Fruit fly (Drosophila melanogaster): ENCODE measurements around the gene repo.

The repo gene

dm6 chr3R:18188702-18189125 is 47.3 kb upstream of the repo start, which contains the start of the genes CG12321 and MED17 (continued):
- peak; percentile 92 for TF ChIP-seq tin (GFP tag; optimal IDR thresholded peaks at IDR 0.05)
- TF ChIP-seq Med (GFP tag) = peak; percentile 92
- no peak for TF ChIP-seq CG8478 (optimal IDR thresholded peaks at IDR 0.05)
- TF ChIP-seq Bgb (GFP tag; IDR thresholded peaks at IDR 0.05; ENCODE audit: partially characterized antibody) = no peak
- TF ChIP-seq CG13624 (GFP tag; optimal IDR thresholded peaks at IDR 0.05) = peak; percentile 60
- TF ChIP-seq CG18262 (tag; optimal IDR thresholded peaks at IDR 0.05) = peak; percentile 90
- TF ChIP-seq CG14710 (tag; optimal IDR thresholded peaks at IDR 0.05) = peak; percentile 92
- TF ChIP-seq br (optimal IDR thresholded peaks at IDR 0.05) = no peak
- TF ChIP-seq ac (GFP tag; optimal IDR thresholded peaks at IDR 0.05) = peak; percentile 11
- peak; percentile 88 for TF ChIP-seq grau (tag; optimal IDR thresholded peaks at IDR 0.05)
- TF ChIP-seq CG2678 (tag; optimal IDR thresholded peaks at IDR 0.05) = peak; percentile 90
- peak; percentile 90 for TF ChIP-seq sisA (GFP tag; IDR thresholded peaks at IDR 0.05)
- TF ChIP-seq CG11093 (GFP tag; IDR thresholded peaks at IDR 0.05) = peak; percentile 80
- TF ChIP-seq CG14441 (GFP tag; IDR thresholded peaks at IDR 0.05) = peak; percentile 82; the same call in 1 of the 2 replicates
- TF ChIP-seq nerfin-2 (GFP tag; IDR thresholded peaks at IDR 0.05; ENCODE audit: partially characterized antibody) = no peak
- TF ChIP-seq CG4282 (GFP tag; optimal IDR thresholded peaks at IDR 0.05) = no peak
- no peak for TF ChIP-seq hth (optimal IDR thresholded peaks at IDR 0.05)
- peak; percentile 76 for TF ChIP-seq Dref (GFP tag; IDR thresholded peaks at IDR 0.05)
- TF ChIP-seq CG6791 (GFP tag; IDR thresholded peaks at IDR 0.05; ENCODE audit: partially characterized antibody) = no peak
- TF ChIP-seq CG10462 (GFP tag; optimal IDR thresholded peaks at IDR 0.05) = peak; percentile 76
- peak; percentile 55 for TF ChIP-seq Elba2 (GFP tag; optimal IDR thresholded peaks at IDR 0.05)
- TF ChIP-seq CG18619 (GFP tag; optimal IDR thresholded peaks at IDR 0.05) = peak; percentile 89
- peak; percentile 66 to 93 for TF ChIP-seq dpn (GFP tag; optimal IDR thresholded peaks at IDR 0.05)
- TF ChIP-seq en (GFP tag; optimal IDR thresholded peaks at IDR 0.05) = no peak
- TF ChIP-seq CG6175 (GFP tag; IDR thresholded peaks at IDR 0.05) = peak; percentile 79; the same call in 2 of the 3 replicates
- TF ChIP-seq her (GFP tag; optimal IDR thresholded peaks at IDR 0.05) = no peak
- TF ChIP-seq bsh (GFP tag; optimal IDR thresholded peaks at IDR 0.05) = peak in 1 of 2 experiments; percentile 85
- TF ChIP-seq Tbp (GFP tag; optimal IDR thresholded peaks at IDR 0.05) = no peak
- TF ChIP-seq btn (GFP tag; optimal IDR thresholded peaks at IDR 0.05) = no peak
- peak; percentile 67 for TF ChIP-seq pho (GFP tag; optimal IDR thresholded peaks at IDR 0.05)
- TF ChIP-seq dmrt99B (tag; optimal IDR thresholded peaks at IDR 0.05) = peak; percentile 77
- TF ChIP-seq esg (GFP tag; conservative IDR thresholded peaks at IDR 0.05) = peak; percentile 87
- TF ChIP-seq Hr3 (GFP tag; optimal IDR thresholded peaks at IDR 0.05) = peak; percentile 96
- TF ChIP-seq lab (GFP tag; optimal IDR thresholded peaks at IDR 0.05) = peak; percentile 90
- TF ChIP-seq Hey (tag; optimal IDR thresholded peaks at IDR 0.05) = no peak
- TF ChIP-seq run (tag; optimal IDR thresholded peaks at IDR 0.05) = no peak
- TF ChIP-seq nau (GFP tag; optimal IDR thresholded peaks at IDR 0.05) = no peak
- peak; percentile 89 for TF ChIP-seq Oli (tag; optimal IDR thresholded peaks at IDR 0.05)
- no peak for TF ChIP-seq eyg (GFP tag; optimal IDR thresholded peaks at IDR 0.05)
- peak; percentile 65 for TF ChIP-seq stc (GFP tag; IDR thresholded peaks at IDR 0.05)

dm6 chr3R:18191867-18192266 is 44.1 kb upstream of the repo start, which contains the start of gene CG14313:
CG14313 (minus strand) TSS chr3R:18191967.
- TF ChIP-seq amos (GFP tag; IDR thresholded peaks at IDR 0.05; ENCODE audit: partially characterized antibody) = peak; percentile 7; the same call in 1 of the 2 replicates
- TF ChIP-seq Med (GFP tag) = peak; percentile 32
- no peak for TF ChIP-seq hb (GFP tag; IDR thresholded peaks at IDR 0.05; ENCODE audit: partially characterized antibody)
- TF ChIP-seq Dip3 (GFP tag; optimal IDR thresholded peaks at IDR 0.05) = no peak
- no peak for TF ChIP-seq HmgZ (tag; optimal IDR thresholded peaks at IDR 0.05)
- no peak for TF ChIP-seq phol (tag; optimal IDR thresholded peaks at IDR 0.05)
- no peak for TF ChIP-seq grau (tag; optimal IDR thresholded peaks at IDR 0.05)
- no peak for TF ChIP-seq ato (GFP tag; IDR thresholded peaks at IDR 0.05; ENCODE audit: partially characterized antibody)
- no peak for TF ChIP-seq Atf3 (GFP tag; optimal IDR thresholded peaks at IDR 0.05)
- no peak for TF ChIP-seq bbx (GFP tag; IDR thresholded peaks at IDR 0.05; ENCODE audit: partially characterized antibody)
- no peak for TF ChIP-seq Dad (GFP tag; optimal IDR thresholded peaks at IDR 0.05)
- no peak for TF ChIP-seq Dip2 (GFP tag; IDR thresholded peaks at IDR 0.05)
- 0 out of 3 replicates have a peak, but pooled peaks have one; percentile 6 for TF ChIP-seq z (GFP tag; IDR thresholded peaks at IDR 0.05)
- no peak for TF ChIP-seq CG12104 (GFP tag; optimal IDR thresholded peaks at IDR 0.05)
